Worm (Caenorhabditis elegans) whole organism, late embryonic: Measurements from ENCODE around the gene sqst-1.

Source experiments
- ceh-30 ChIP-seq: fragments of 150-350 bp; optimal IDR thresholded peaks from 2 replicates; lab custom pipeline; 2014; ENCODE audit warnings: missing biosample characterization, missing genetic modification characterization
- ceh-45 ChIP-seq: fragments of 200-800 bp; sonication (Bioruptor generic); IDR thresholded peaks from 2 replicates; pipeline ENCODE4 v1.3.6; 2022; ENCODE audit warnings: missing genetic modification reagents, missing genetic modification characterization, missing compliant biosample characterization
- nhr-232 ChIP-seq: sonication (generic microtip); optimal IDR thresholded peaks from 2 replicates; lab custom pipeline; 2016; ENCODE audit warnings: missing genetic modification characterization, missing compliant biosample characterization
- odd-2 ChIP-seq: sonication (generic microtip); optimal IDR thresholded peaks from 2 replicates; lab custom pipeline; 2017; ENCODE audit warnings: antibody characterized with exemption, mild to moderate bottlenecking, missing genetic modification characterization, missing compliant biosample characterization
- pag-3 ChIP-seq: sonication (generic microtip); optimal IDR thresholded peaks from 2 replicates; lab custom pipeline; 2016; ENCODE audit warnings: missing compliant biosample characterization, missing genetic modification characterization, borderline replicate concordance
- ref-2 ChIP-seq: sonication (generic microtip); optimal IDR thresholded peaks from 2 replicates; lab custom pipeline; 2016; ENCODE audit warnings: missing genetic modification characterization, missing compliant biosample characterization
- ztf-16 ChIP-seq: sonication (generic microtip); optimal IDR thresholded peaks from 2 replicates; lab custom pipeline; 2017; ENCODE audit warnings: missing genetic modification characterization, missing compliant biosample characterization

- no peak for TF ChIP-seq pag-3 (tag; lab: Kevin White, UChicago)
- TF ChIP-seq ceh-30 (tag; lab: Kevin White, UChicago) = no peak
- no peak for TF ChIP-seq ref-2 (tag; lab: Kevin White, UChicago)
- TF ChIP-seq nhr-232 (tag; lab: Kevin White, UChicago) = no peak
- TF ChIP-seq odd-2 (tag; lab: Kevin White, UChicago) = no peak
- no peak for TF ChIP-seq ztf-16 (tag; lab: Kevin White, UChicago)
- no peak for TF ChIP-seq ceh-45
These were observed 1.3 kb downstream of the sqst-1 start for ce11 chrIV:12035422-12035821.
